Fruit fly (Drosophila melanogaster) whole organism, embryonic: ENCODE data around the gene CG12728.

Experiments
- Hr39 ChIP-seq: fragments of >200 bp; optimal IDR thresholded peaks from 2 replicates; lab custom pipeline; 2017
- Lpt ChIP-seq: fragments of >200 bp; optimal IDR thresholded peaks from 2 replicates; lab custom pipeline; 2018; ENCODE audit warnings: missing biosample characterization, missing genetic modification characterization
- Sin3A ChIP-seq: fragments of >200 bp; optimal IDR thresholded peaks from 2 replicates; lab custom pipeline; 2018

- TF ChIP-seq Lpt (no peak), Hr39 (no peak), Sin3A (lab: Kevin White, UChicago) (no peak)
Measured at dm6 chrX:5918499-5919126, 23.8 kb upstream of the CG12728 start.
